Worm (Caenorhabditis elegans) whole organism, mixed stage, embryonic: ENCODE data around the gene F08G12.1.
A peak's percentile ranks its signal among the peaks of the same experiment; 100 is the strongest.

Source experiments
- M03D4.4 ChIP-seq: sonication (generic microtip); optimal IDR thresholded peaks from 2 replicates; lab custom pipeline; 2017; ENCODE audit warnings: mild to moderate bottlenecking, missing genetic modification characterization, missing compliant biosample characterization
- bed-3 ChIP-seq: fragments of 200-800 bp; sonication (Bioruptor generic); optimal IDR thresholded peaks from 3 replicates; lab custom pipeline; 2018; ENCODE audit warnings: mild to moderate bottlenecking, missing genetic modification characterization, moderate library complexity, missing compliant biosample characterization
- blmp-1 ChIP-seq: fragments of 150-350 bp; optimal IDR thresholded peaks from 2 replicates; lab custom pipeline; 2014; ENCODE audit warnings: missing biosample characterization, missing genetic modification characterization
- ceh-39 ChIP-seq: fragments of 150-350 bp; optimal IDR thresholded peaks from 2 replicates; lab custom pipeline; 2014; ENCODE audit warnings: missing biosample characterization, missing genetic modification characterization
- ceh-43 ChIP-seq: fragments of 200-800 bp; sonication (Bioruptor generic); optimal IDR thresholded peaks from 2 replicates; lab custom pipeline; 2018; ENCODE audit warnings: mild to moderate bottlenecking, missing genetic modification characterization, moderate library complexity, missing compliant biosample characterization
- ceh-83 ChIP-seq: fragments of 200-800 bp; sonication (Bioruptor generic); optimal IDR thresholded peaks from 2 replicates; lab custom pipeline; 2018; ENCODE audit warnings: mild to moderate bottlenecking, missing genetic modification characterization, missing compliant biosample characterization
- ces-1 ChIP-seq: fragments of 150-350 bp; optimal IDR thresholded peaks from 2 replicates; lab custom pipeline; 2014; ENCODE audit warnings: missing biosample characterization, missing genetic modification reagents, missing genetic modification characterization
- cnd-1 ChIP-seq: fragments of 200-800 bp; sonication (Bioruptor generic); optimal IDR thresholded peaks from 2 replicates; lab custom pipeline; 2018; ENCODE audit warnings: mild to moderate bottlenecking, missing genetic modification characterization, missing compliant biosample characterization
- drap-1 ChIP-seq: fragments of 200-800 bp; sonication (Bioruptor generic); optimal IDR thresholded peaks from 3 replicates; lab custom pipeline; 2018; ENCODE audit warnings: mild to moderate bottlenecking, missing genetic modification characterization, missing compliant biosample characterization
- elt-1 ChIP-seq: sonication (generic microtip); optimal IDR thresholded peaks from 2 replicates; lab custom pipeline; 2017; ENCODE audit warnings: missing genetic modification characterization, mild to moderate bottlenecking, missing compliant biosample characterization, antibody characterized with exemption, moderate library complexity, borderline replicate concordance; ENCODE audit not compliant: insufficient read depth
- elt-3 ChIP-seq: fragments of 150-350 bp; optimal IDR thresholded peaks from 2 replicates; lab custom pipeline; 2014; ENCODE audit warnings: missing biosample characterization, missing genetic modification characterization
- flh-1 ChIP-seq: fragments of 200-800 bp; sonication (Bioruptor generic); optimal IDR thresholded peaks from 2 replicates; lab custom pipeline; 2018; ENCODE audit warnings: mild to moderate bottlenecking, missing genetic modification characterization, moderate library complexity, missing compliant biosample characterization
- ham-2 ChIP-seq: fragments of 200-800 bp; sonication (Bioruptor generic); optimal IDR thresholded peaks from 2 replicates; lab custom pipeline; 2018; ENCODE audit warnings: mild to moderate bottlenecking, missing genetic modification characterization, missing compliant biosample characterization
- hlh-1 ChIP-seq: fragments of 150-350 bp; optimal IDR thresholded peaks from 2 replicates; lab custom pipeline; 2014; ENCODE audit warnings: missing biosample characterization, missing genetic modification reagents, missing genetic modification characterization
- lin-13 ChIP-seq: fragments of 150-350 bp; optimal IDR thresholded peaks from 2 replicates; lab custom pipeline; 2014; ENCODE audit warnings: missing biosample characterization, missing genetic modification characterization
- lin-32 ChIP-seq: fragments of 200-800 bp; sonication (Bioruptor generic); optimal IDR thresholded peaks from 2 replicates; lab custom pipeline; 2018; ENCODE audit warnings: mild to moderate bottlenecking, missing genetic modification characterization, missing compliant biosample characterization
- lsy-2 ChIP-seq: fragments of 150-350 bp; optimal IDR thresholded peaks from 2 replicates; lab custom pipeline; 2014; ENCODE audit warnings: missing biosample characterization, missing genetic modification characterization
- mab-5 ChIP-seq: fragments of 150-350 bp; optimal IDR thresholded peaks from 2 replicates; lab custom pipeline; 2014; ENCODE audit warnings: missing biosample characterization, missing genetic modification characterization
- mep-1 ChIP-seq: fragments of 150-350 bp; optimal IDR thresholded peaks from 2 replicates; lab custom pipeline; 2017; ENCODE audit warnings: missing biosample characterization, missing genetic modification reagents, missing genetic modification characterization, inconsistent platforms
- mls-2 ChIP-seq: sonication (generic microtip); optimal IDR thresholded peaks from 2 replicates; lab custom pipeline; 2016; ENCODE audit warnings: mild to moderate bottlenecking, missing genetic modification characterization, moderate library complexity, missing compliant biosample characterization
- nhr-12 ChIP-seq: fragments of 150-350 bp; optimal IDR thresholded peaks from 2 replicates; lab custom pipeline; 2014; ENCODE audit warnings: missing biosample characterization, missing genetic modification characterization
- nhr-2 ChIP-seq: fragments of 150-350 bp; optimal IDR thresholded peaks from 2 replicates; lab custom pipeline; 2014; ENCODE audit warnings: missing biosample characterization, missing genetic modification characterization
- nhr-237 ChIP-seq: fragments of 150-350 bp; optimal IDR thresholded peaks from 2 replicates; lab custom pipeline; 2014; ENCODE audit warnings: missing biosample characterization, missing genetic modification characterization
- nhr-28 ChIP-seq: fragments of 150-350 bp; optimal IDR thresholded peaks from 2 replicates; lab custom pipeline; 2014; ENCODE audit warnings: missing biosample characterization, missing genetic modification characterization
- nhr-76 ChIP-seq: sonication (generic microtip); optimal IDR thresholded peaks from 2 replicates; lab custom pipeline; 2017; ENCODE audit warnings: missing biosample characterization, missing genetic modification characterization
- pha-4 ChIP-seq: fragments of 150-350 bp; optimal IDR thresholded peaks from 2 replicates; lab custom pipeline; 2018; ENCODE audit warnings: missing biosample characterization, missing genetic modification reagents, missing genetic modification characterization
- sem-2 ChIP-seq: fragments of 200-800 bp; sonication (Bioruptor generic); optimal IDR thresholded peaks from 2 replicates; lab custom pipeline; 2018; ENCODE audit warnings: mild to moderate bottlenecking, missing genetic modification characterization, missing compliant biosample characterization
- snpc-4 ChIP-seq: fragments of 150-350 bp; optimal IDR thresholded peaks from 2 replicates; lab custom pipeline; 2014; ENCODE audit warnings: missing biosample characterization, missing genetic modification characterization
- sptf-1 ChIP-seq: sonication (generic microtip); optimal IDR thresholded peaks from 2 replicates; lab custom pipeline; 2017; ENCODE audit warnings: mild to moderate bottlenecking, missing genetic modification characterization, moderate library complexity, missing compliant biosample characterization
- tbx-8 ChIP-seq: fragments of 200-800 bp; sonication (Bioruptor generic); optimal IDR thresholded peaks from 2 replicates; lab custom pipeline; 2018; ENCODE audit warnings: mild to moderate bottlenecking, missing genetic modification characterization, moderate library complexity, missing compliant biosample characterization
- unc-120 ChIP-seq: sonication (generic microtip); optimal IDR thresholded peaks from 2 replicates; lab custom pipeline; 2017; ENCODE audit warnings: missing genetic modification characterization, missing compliant biosample characterization; ENCODE audit not compliant: poor library complexity, severe bottlenecking
- unc-39 ChIP-seq: fragments of 150-350 bp; optimal IDR thresholded peaks from 2 replicates; lab custom pipeline; 2014; ENCODE audit warnings: missing biosample characterization, missing genetic modification characterization
- unc-62 ChIP-seq: fragments of 150-350 bp; optimal IDR thresholded peaks from 2 replicates; lab custom pipeline; 2014; ENCODE audit warnings: missing biosample characterization, missing genetic modification reagents, missing genetic modification characterization
- zip-8 ChIP-seq: fragments of 150-350 bp; optimal IDR thresholded peaks from 2 replicates; lab custom pipeline; 2014; ENCODE audit warnings: missing biosample characterization, missing genetic modification characterization
- ztf-11 ChIP-seq: fragments of 150-350 bp; optimal IDR thresholded peaks from 2 replicates; lab custom pipeline; 2014; ENCODE audit warnings: missing biosample characterization, missing genetic modification characterization

The F08G12.1 gene

ce11 chrX:11262319-11263074 is 43.2 kb downstream of the F08G12.1 start, which contains the start of gene C03A3.2:
Gene C03A3.2 (plus strand): TSS chrX:11262848.
- TF ChIP-seq M03D4.4 (no peak), ces-1 (peak; percentile 88), unc-62 (no peak), zip-8 (tag; lab: Kevin White, UChicago) (no peak), sem-2 (no peak), mls-2 (tag; lab: Kevin White, UChicago) (peak; percentile 35), lsy-2 (tag; lab: Kevin White, UChicago) (peak; percentile 32), nhr-76 (tag; lab: Kevin White, UChicago) (no peak), lin-32 (no peak), ceh-83 (GFP tag; lab: Kevin White, UChicago) (no peak), unc-39 (tag; lab: Kevin White, UChicago) (no peak), unc-120 (peak; percentile 43), mab-5 (tag; lab: Kevin White, UChicago) (no peak), nhr-28 (tag; lab: Kevin White, UChicago) (no peak), snpc-4 (tag; lab: Kevin White, UChicago) (no peak), pha-4 (tag; lab: Kevin White, UChicago) (peak; percentile 38), ceh-39 (tag; lab: Kevin White, UChicago) (no peak), drap-1 (GFP tag; lab: Kevin White, UChicago) (peak; percentile 39), bed-3 (GFP tag; lab: Kevin White, UChicago) (no peak), nhr-2 (tag; lab: Kevin White, UChicago) (no peak), elt-1 (no peak), sptf-1 (tag; lab: Kevin White, UChicago) (peak; percentile 50), cnd-1 (tag; lab: Kevin White, UChicago) (peak; percentile 24), hlh-1 (no peak), ham-2 (GFP tag; lab: Kevin White, UChicago) (no peak), nhr-12 (tag; lab: Kevin White, UChicago) (no peak), nhr-237 (no peak), ztf-11 (tag; lab: Kevin White, UChicago) (peak; percentile 27), blmp-1 (tag; lab: Kevin White, UChicago) (peak; percentile 49), elt-3 (tag; lab: Kevin White, UChicago) (no peak), flh-1 (GFP tag; lab: Kevin White, UChicago) (no peak), tbx-8 (GFP tag; lab: Kevin White, UChicago) (no peak), mep-1 (tag; lab: Kevin White, UChicago) (peak; percentile 84), lin-13 (tag; lab: Kevin White, UChicago) (no peak), ceh-43 (GFP tag; lab: Kevin White, UChicago) (peak; percentile 1)

- TF ChIP-seq cnd-1 (tag; lab: Kevin White, UChicago) (peak; percentile 61), drap-1 (GFP tag; lab: Kevin White, UChicago) (peak; percentile 47), lin-13 (tag; lab: Kevin White, UChicago) (peak; percentile 17), mls-2 (tag; lab: Kevin White, UChicago) (peak; percentile 51), ceh-83 (GFP tag; lab: Kevin White, UChicago) (no peak), nhr-237 (no peak), zip-8 (tag; lab: Kevin White, UChicago) (no peak), sptf-1 (tag; lab: Kevin White, UChicago) (peak; percentile 35), unc-120 (peak; percentile 40), lin-32 (peak; percentile 29), nhr-12 (tag; lab: Kevin White, UChicago) (no peak), elt-1 (no peak), hlh-1 (peak; percentile 14), ces-1 (peak; percentile 36)
Observed at ce11 chrX:11257071-11257470, 48.6 kb downstream of the F08G12.1 start, which contains the start of gene C03A3.1. Gene C03A3.1 (plus strand): TSS chrX:11257361.

- peak; percentile 57 for TF ChIP-seq ceh-43 (GFP tag; lab: Kevin White, UChicago)
- peak; percentile 69 for TF ChIP-seq M03D4.4
- TF ChIP-seq sptf-1 (tag; lab: Kevin White, UChicago), result peak; percentile 73
- peak; percentile 39 for TF ChIP-seq flh-1 (GFP tag; lab: Kevin White, UChicago)
- peak; percentile 30 for TF ChIP-seq bed-3 (GFP tag; lab: Kevin White, UChicago)
- TF ChIP-seq zip-8 (tag; lab: Kevin White, UChicago), result peak; percentile 32
- peak; percentile 28 for TF ChIP-seq tbx-8 (GFP tag; lab: Kevin White, UChicago)
- TF ChIP-seq sem-2, result peak; percentile 65
- TF ChIP-seq nhr-12 (tag; lab: Kevin White, UChicago), result no peak
- no peak for TF ChIP-seq snpc-4 (tag; lab: Kevin White, UChicago)
- TF ChIP-seq ceh-83 (GFP tag; lab: Kevin White, UChicago), result peak; percentile 85
- peak; percentile 37 for TF ChIP-seq ham-2 (GFP tag; lab: Kevin White, UChicago)
- peak; percentile 62 for TF ChIP-seq cnd-1 (tag; lab: Kevin White, UChicago)
- TF ChIP-seq nhr-76 (tag; lab: Kevin White, UChicago), result no peak
- TF ChIP-seq mep-1 (tag; lab: Kevin White, UChicago), result peak; percentile 42
- no peak for TF ChIP-seq mab-5 (tag; lab: Kevin White, UChicago)
- TF ChIP-seq unc-39 (tag; lab: Kevin White, UChicago), result no peak
- TF ChIP-seq mls-2 (tag; lab: Kevin White, UChicago), result peak; percentile 78
- TF ChIP-seq lin-32, result peak; percentile 53
- no peak for TF ChIP-seq lsy-2 (tag; lab: Kevin White, UChicago)
- peak; percentile 61 for TF ChIP-seq drap-1 (GFP tag; lab: Kevin White, UChicago)
- TF ChIP-seq unc-120, result peak; percentile 70
- no peak for TF ChIP-seq nhr-237
Observed at ce11 chrX:11252429-11252828, 53.2 kb downstream of the F08G12.1 start.
